Fruit fly (Drosophila melanogaster) whole organism, embryonic: Measurements from ENCODE around the gene Obp19c.
A peak's percentile ranks its signal among the peaks of the same experiment; 100 is the strongest.

Source experiments
- Aef1 ChIP-seq: fragments of 200-800 bp; sonication (Bioruptor generic); IDR thresholded peaks from 3 replicates; pipeline ENCODE4 v1.3.6; 2022; ENCODE audit warnings: missing biosample characterization, missing genetic modification characterization
- Antp ChIP-seq: fragments of 200-800 bp; sonication (Bioruptor generic); optimal IDR thresholded peaks from 3 replicates; lab custom pipeline; 2016; ENCODE audit warnings: missing biosample characterization, missing genetic modification characterization
- Atf-2 ChIP-seq: fragments of 200-800 bp; sonication (Bioruptor generic); optimal IDR thresholded peaks from 2 replicates; lab custom pipeline; 2016; ENCODE audit warnings: missing biosample characterization, missing genetic modification characterization
- Awh ChIP-seq: fragments of 200-800 bp; sonication (Bioruptor generic); IDR thresholded peaks from 2 replicates; pipeline ENCODE4, ENCODE4 v1.3.6; 2022; ENCODE audit warnings: missing biosample characterization, missing genetic modification characterization
- B-H2 ChIP-seq: fragments of 200-800 bp; sonication (Bioruptor generic); optimal IDR thresholded peaks from 2 replicates; lab custom pipeline; 2018; ENCODE audit warnings: missing biosample characterization, mild to moderate bottlenecking, missing genetic modification characterization
- CG11696 ChIP-seq: fragments of 200-800 bp; sonication (Bioruptor generic); IDR thresholded peaks from 2 replicates; pipeline ENCODE4 v1.3.6; 2022; ENCODE audit warnings: missing biosample characterization, missing genetic modification characterization
- CG12659 ChIP-seq: fragments of 200-800 bp; sonication (Bioruptor generic); optimal IDR thresholded peaks from 3 replicates; lab custom pipeline; 2017; ENCODE audit warnings: mild to moderate bottlenecking, missing biosample characterization, missing genetic modification reagents, missing genetic modification characterization
- CG13624 ChIP-seq: fragments of 200-800 bp; sonication (Bioruptor generic); optimal IDR thresholded peaks from 2 replicates; lab custom pipeline; 2016; ENCODE audit warnings: missing biosample characterization, missing genetic modification characterization
- CG13775 ChIP-seq: fragments of 200-800 bp; sonication (Bioruptor generic); optimal IDR thresholded peaks from 3 replicates; lab custom pipeline; 2017; ENCODE audit warnings: missing biosample characterization, mild to moderate bottlenecking, missing genetic modification characterization
- CG16813 ChIP-seq: fragments of 200-800 bp; sonication (Bioruptor generic); IDR thresholded peaks from 3 replicates; pipeline ENCODE4 v1.3.6; 2022; ENCODE audit warnings: missing biosample characterization, missing genetic modification characterization; ENCODE audit not compliant: partially characterized antibody
- CG16863 ChIP-seq: fragments of 200-800 bp; sonication (Bioruptor generic); optimal IDR thresholded peaks from 3 replicates; lab custom pipeline; 2016; ENCODE audit warnings: missing biosample characterization, missing genetic modification characterization
- CG1832 ChIP-seq: fragments of 200-800 bp; sonication (Bioruptor generic); optimal IDR thresholded peaks from 2 replicates; lab custom pipeline; 2017; ENCODE audit warnings: missing biosample characterization, mild to moderate bottlenecking, missing genetic modification characterization, inconsistent platforms
- CG2129 ChIP-seq: fragments of 200-800 bp; sonication (Bioruptor generic); IDR thresholded peaks from 2 replicates; pipeline ENCODE4 v1.3.6; 2022; ENCODE audit warnings: missing biosample characterization, missing genetic modification characterization; ENCODE audit not compliant: partially characterized antibody
- CG31388 ChIP-seq: fragments of 200-800 bp; sonication (Bioruptor generic); optimal IDR thresholded peaks from 2 replicates; lab custom pipeline; 2016; ENCODE audit warnings: missing biosample characterization, missing genetic modification characterization
- CG32772 ChIP-seq: fragments of 200-800 bp; sonication (Bioruptor generic); IDR thresholded peaks from 2 replicates; pipeline ENCODE4 v1.3.6; 2022; ENCODE audit warnings: missing biosample characterization, missing genetic modification characterization
- CG7357 ChIP-seq: fragments of 200-800 bp; sonication (Bioruptor generic); IDR thresholded peaks from 3 replicates; pipeline ENCODE4 v1.3.6; 2022; ENCODE audit warnings: missing biosample characterization, missing genetic modification characterization
- CG7987 ChIP-seq: fragments of 200-800 bp; sonication (Bioruptor generic); optimal IDR thresholded peaks from 2 replicates; lab custom pipeline; 2018; ENCODE audit warnings: missing biosample characterization, mild to moderate bottlenecking, missing genetic modification characterization, moderate library complexity
- CG8478 ChIP-seq: fragments of >200 bp; optimal IDR thresholded peaks from 2 replicates; lab custom pipeline; 2018
- CG9609 ChIP-seq: fragments of 200-800 bp; sonication (Bioruptor generic); optimal IDR thresholded peaks from 3 replicates; lab custom pipeline; 2016; ENCODE audit warnings: missing biosample characterization, missing genetic modification characterization
- CG9876 ChIP-seq: fragments of 200-800 bp; sonication (Bioruptor generic); optimal IDR thresholded peaks from 2 replicates; lab custom pipeline; 2016; ENCODE audit warnings: missing biosample characterization, missing genetic modification characterization
- Dbx ChIP-seq: fragments of 200-800 bp; sonication (Bioruptor generic); IDR thresholded peaks from 3 replicates; pipeline ENCODE4 v1.3.6; 2022; ENCODE audit warnings: missing biosample characterization, missing genetic modification characterization
- Dip3 ChIP-seq: fragments of 200-800 bp; sonication (Bioruptor generic); optimal IDR thresholded peaks from 3 replicates; lab custom pipeline; 2016; ENCODE audit warnings: missing biosample characterization, missing genetic modification characterization
- Dp ChIP-seq: fragments of 200-800 bp; sonication (Bioruptor generic); optimal IDR thresholded peaks from 2 replicates; lab custom pipeline; 2018; ENCODE audit warnings: missing biosample characterization, mild to moderate bottlenecking, missing genetic modification characterization, moderate library complexity
- H15 ChIP-seq: fragments of 200-800 bp; sonication (Bioruptor generic); IDR thresholded peaks from 3 replicates; pipeline ENCODE4 v1.3.6; 2022; ENCODE audit warnings: missing biosample characterization, missing genetic modification characterization
- NFAT ChIP-seq: fragments of 200-800 bp; sonication (Bioruptor generic); IDR thresholded peaks from 2 replicates; pipeline ENCODE4 v1.3.6; 2022; ENCODE audit warnings: missing biosample characterization, missing genetic modification characterization
- Nf-YA ChIP-seq: fragments of 200-800 bp; sonication (Bioruptor generic); IDR thresholded peaks from 2 replicates; pipeline ENCODE4 v1.3.6; 2022; ENCODE audit warnings: missing biosample characterization, missing genetic modification characterization
- Oli ChIP-seq: fragments of 200-800 bp; sonication (Bioruptor generic); optimal IDR thresholded peaks from 2 replicates; lab custom pipeline; 2018; ENCODE audit warnings: missing biosample characterization, mild to moderate bottlenecking, missing genetic modification characterization, moderate library complexity
- Opbp ChIP-seq: fragments of 200-800 bp; sonication (Bioruptor generic); IDR thresholded peaks from 3 replicates; pipeline ENCODE4 v1.3.6; 2022; ENCODE audit warnings: missing biosample characterization, missing genetic modification characterization; ENCODE audit not compliant: partially characterized antibody
- Rfx ChIP-seq: fragments of 200-800 bp; sonication (Bioruptor generic); IDR thresholded peaks from 2 replicates; pipeline ENCODE4 v1.3.6; 2022; ENCODE audit warnings: missing biosample characterization, missing genetic modification characterization
- Usf ChIP-seq: fragments of 200-800 bp; sonication (Bioruptor generic); optimal IDR thresholded peaks from 2 replicates; lab custom pipeline; 2017; ENCODE audit warnings: missing genotype, missing biosample characterization, missing genetic modification characterization
- YL-1 ChIP-seq: fragments of 200-800 bp; sonication (Bioruptor generic); optimal IDR thresholded peaks from 3 replicates; lab custom pipeline; 2017; ENCODE audit warnings: missing biosample characterization, mild to moderate bottlenecking, missing genetic modification characterization
- abd-A ChIP-seq: fragments of 200-800 bp; sonication (Bioruptor generic); optimal IDR thresholded peaks from 3 replicates; lab custom pipeline; 2019; ENCODE audit warnings: missing biosample characterization, mild to moderate bottlenecking, missing genetic modification characterization, moderate library complexity
- ash1 ChIP-seq: fragments of 200-800 bp; sonication (Bioruptor generic); optimal IDR thresholded peaks from 2 replicates; lab custom pipeline; 2018; ENCODE audit warnings: missing biosample characterization, mild to moderate bottlenecking, missing genetic modification characterization
- bab2 ChIP-seq: fragments of 200-800 bp; sonication (Bioruptor generic); optimal IDR thresholded peaks from 2 replicates; lab custom pipeline; 2016; ENCODE audit warnings: missing biosample characterization, missing genetic modification characterization
- bcd ChIP-seq: fragments of 200-800 bp; sonication (Bioruptor generic); optimal IDR thresholded peaks from 2 replicates; lab custom pipeline; 2017; ENCODE audit warnings: missing biosample characterization, mild to moderate bottlenecking, missing genetic modification characterization
- bowl ChIP-seq: fragments of 200-800 bp; sonication (Bioruptor generic); IDR thresholded peaks from 2 replicates; pipeline ENCODE4 v1.3.6; 2022; ENCODE audit warnings: missing biosample characterization, missing genetic modification characterization
- dmrt11E ChIP-seq: fragments of 200-800 bp; sonication (Bioruptor generic); optimal IDR thresholded peaks from 3 replicates; lab custom pipeline; 2018; ENCODE audit warnings: missing biosample characterization, mild to moderate bottlenecking, missing genetic modification characterization, moderate library complexity
- dmrt99B ChIP-seq: fragments of 200-800 bp; sonication (Bioruptor generic); optimal IDR thresholded peaks from 2 replicates; lab custom pipeline; 2018; ENCODE audit warnings: missing biosample characterization, mild to moderate bottlenecking, missing genetic modification characterization, moderate library complexity
- fd96Cb ChIP-seq: fragments of 200-800 bp; sonication (Bioruptor generic); optimal IDR thresholded peaks from 2 replicates; lab custom pipeline; 2018; ENCODE audit warnings: missing biosample characterization, mild to moderate bottlenecking, missing genetic modification characterization, moderate library complexity
- jumu ChIP-seq: fragments of 200-800 bp; sonication (Bioruptor generic); optimal IDR thresholded peaks from 3 replicates; lab custom pipeline; 2016; ENCODE audit warnings: missing biosample characterization, missing genetic modification characterization
- lilli ChIP-seq: fragments of 200-800 bp; sonication (Bioruptor generic); optimal IDR thresholded peaks from 3 replicates; lab custom pipeline; 2016; ENCODE audit warnings: missing biosample characterization, missing genetic modification characterization
- nerfin-2 ChIP-seq: fragments of 200-800 bp; sonication (Bioruptor generic); IDR thresholded peaks from 2 replicates; pipeline ENCODE4 v1.3.6; 2022; ENCODE audit warnings: missing biosample characterization, missing genetic modification characterization; ENCODE audit not compliant: partially characterized antibody
- nmo ChIP-seq: fragments of 200-800 bp; sonication (Bioruptor generic); optimal IDR thresholded peaks from 2 replicates; lab custom pipeline; 2018; ENCODE audit warnings: missing biosample characterization, mild to moderate bottlenecking, missing genetic modification characterization, moderate library complexity
- p53 ChIP-seq: fragments of 200-800 bp; sonication (Bioruptor generic); optimal IDR thresholded peaks from 2 replicates; lab custom pipeline; 2016; ENCODE audit warnings: missing biosample characterization, missing genetic modification characterization
- pb ChIP-seq: fragments of 200-800 bp; sonication (Bioruptor generic); optimal IDR thresholded peaks from 3 replicates; lab custom pipeline; 2016; ENCODE audit warnings: missing biosample characterization, missing genetic modification characterization
- sug ChIP-seq: fragments of 200-800 bp; optimal IDR thresholded peaks from 2 replicates; lab custom pipeline; 2019; ENCODE audit warnings: missing biosample characterization, mild to moderate bottlenecking, missing genetic modification characterization, moderate library complexity
- tin ChIP-seq: fragments of 200-800 bp; sonication (Bioruptor generic); optimal IDR thresholded peaks from 3 replicates; lab custom pipeline; 2016; ENCODE audit warnings: missing biosample characterization, missing genetic modification characterization
- tll ChIP-seq, 2 experiments: fragments of 200-800 bp in 1 of 2; fragments of >200 bp in 1 of 2; sonication (Bioruptor generic) in 1 of 2; optimal IDR thresholded peaks; 2 replicates each; lab custom pipeline; 2017 to 2019; ENCODE audit warnings: missing biosample characterization in 2 of 2, missing genetic modification characterization in 2 of 2, mild to moderate bottlenecking in 1 of 2, moderate library complexity in 1 of 2

Obp19c gene

dm6 chrX:20394066-20394913, 24.5 kb downstream of the Obp19c start, which contains the start of gene HERC2 (continued):
- TF ChIP-seq sug (tag; lab: Kevin White, UChicago) (no peak), NFAT (peak; percentile 81), CG16813 (GFP tag; lab: Robert Waterston, UW) (peak; percentile 91), Usf (no peak), tll (GFP tag; optimal IDR thresholded peaks at IDR 0.05; lab: Kevin White, UChicago) (no peak), CG11696 (GFP tag; lab: Robert Waterston, UW) (0 out of 2 replicates have a peak, but pooled peaks have one; percentile 12), bowl (no peak), bab2 (GFP tag; lab: Kevin White, UChicago) (peak; percentile 60), Aef1 (GFP tag; lab: Robert Waterston, UW) (0 out of 3 replicates have a peak, but pooled peaks have one; percentile 39), bcd (peak; percentile 56), Dip3 (GFP tag; lab: Kevin White, UChicago) (peak; percentile 15), p53 (GFP tag; lab: Kevin White, UChicago) (peak; percentile 25), tin (peak; percentile 4), Opbp (GFP tag; lab: Robert Waterston, UW) (peak; percentile 94), nerfin-2 (peak; percentile 92), lilli (GFP tag; lab: Kevin White, UChicago) (peak; percentile 66), CG7357 (peak; percentile 69), CG9609 (peak; percentile 54), CG13775 (peak; percentile 34), Dbx (GFP tag; lab: Robert Waterston, UW) (peak; percentile 55), CG13624 (GFP tag; lab: Kevin White, UChicago) (peak; percentile 55), ash1 (GFP tag; lab: Kevin White, UChicago) (no peak), B-H2 (GFP tag; lab: Kevin White, UChicago) (no peak), Antp (GFP tag; lab: Kevin White, UChicago) (peak; percentile 69), CG1832 (GFP tag; lab: Kevin White, UChicago) (no peak), Rfx (GFP tag; lab: Robert Waterston, UW) (peak; percentile 81), Atf-2 (GFP tag; lab: Kevin White, UChicago) (peak; percentile 57), nmo (peak; percentile 45), fd96Cb (tag; lab: Kevin White, UChicago) (peak; percentile 16), dmrt11E (tag; lab: Kevin White, UChicago) (peak; percentile 6), H15 (peak; percentile 51; the same call in 1 of the 3 replicates), CG32772 (GFP tag; lab: Robert Waterston, UW) (peak; percentile 70), Nf-YA (GFP tag; lab: Robert Waterston, UW) (no peak), CG7987 (GFP tag; lab: Kevin White, UChicago) (no peak), pb (GFP tag; lab: Kevin White, UChicago) (no peak), CG16863 (GFP tag; lab: Kevin White, UChicago) (peak; percentile 10), Oli (peak; percentile 15), CG12659 (GFP tag; lab: Kevin White, UChicago) (peak; percentile 23), CG2129 (peak; percentile 69), YL-1 (GFP tag; lab: Kevin White, UChicago) (peak; percentile 15), Awh (GFP tag; lab: Robert Waterston, UW) (no peak), CG8478 (lab: Kevin White, UChicago) (no peak), dmrt99B (tag; lab: Kevin White, UChicago) (no peak), jumu (GFP tag; lab: Kevin White, UChicago) (peak; percentile 40), abd-A (tag; lab: Kevin White, UChicago) (no peak), Dp (GFP tag; lab: Kevin White, UChicago) (peak; percentile 28), CG31388 (GFP tag; lab: Kevin White, UChicago) (no peak), CG9876 (GFP tag; lab: Kevin White, UChicago) (peak; percentile 15)
